Fruit fly (Drosophila melanogaster) whole organism, wandering third instar larva: ENCODE measurements around the gene Atac1.

Source experiments
- CG32264 ChIP-seq: fragments of 200-800 bp; sonication (Bioruptor generic); optimal IDR thresholded peaks from 2 replicates; lab custom pipeline; 2016; ENCODE audit warnings: missing biosample characterization, missing genetic modification characterization
- CG9705 ChIP-seq: fragments of 200-800 bp; sonication (Bioruptor generic); optimal IDR thresholded peaks from 2 replicates; lab custom pipeline; 2018; ENCODE audit warnings: missing biosample characterization, mild to moderate bottlenecking, missing genetic modification characterization
- CrebA ChIP-seq: fragments of 200-800 bp; sonication (Bioruptor generic); optimal IDR thresholded peaks from 2 replicates; lab custom pipeline; 2016; ENCODE audit warnings: missing biosample characterization, mild to moderate bottlenecking, missing genetic modification characterization, borderline replicate concordance
- Dfd ChIP-seq: fragments of >200 bp; optimal IDR thresholded peaks from 2 replicates; lab custom pipeline; 2017; ENCODE audit warnings: missing biosample characterization, missing genetic modification characterization
- Dif ChIP-seq: fragments of 200-275, 200-300 bp; sonication (Bioruptor generic); optimal IDR thresholded peaks from 2 replicates; lab custom pipeline; 2018; ENCODE audit warnings: missing biosample characterization, missing genetic modification characterization; ENCODE audit not compliant: partially characterized antibody
- GATAd ChIP-seq: sonication (Bioruptor generic); optimal IDR thresholded peaks from 2 replicates; lab custom pipeline; 2016; ENCODE audit warnings: missing biosample characterization, missing genetic modification characterization
- HLH106 ChIP-seq: fragments of 200-800 bp; optimal IDR thresholded peaks from 3 replicates; lab custom pipeline; 2019; ENCODE audit warnings: missing biosample characterization, mild to moderate bottlenecking, missing genetic modification characterization, moderate library complexity
- Hr78 ChIP-seq: fragments of >200 bp; optimal IDR thresholded peaks from 2 replicates; lab custom pipeline; 2017; ENCODE audit warnings: missing biosample characterization, missing genetic modification characterization
- Hr83 ChIP-seq: fragments of 200-300 bp; sonication (Bioruptor generic); optimal IDR thresholded peaks from 2 replicates; lab custom pipeline; 2016; ENCODE audit warnings: missing biosample characterization, mild to moderate bottlenecking, missing genetic modification characterization, moderate library complexity; ENCODE audit not compliant: poor library complexity, severe bottlenecking
- Jra ChIP-seq: sonication (Bioruptor generic); optimal IDR thresholded peaks from 2 replicates; lab custom pipeline; 2016; ENCODE audit warnings: missing biosample characterization, missing genetic modification characterization
- Mio ChIP-seq: sonication (Bioruptor generic); optimal IDR thresholded peaks from 2 replicates; lab custom pipeline; 2016; ENCODE audit warnings: missing biosample characterization, missing genetic modification characterization
- N ChIP-seq: fragments of >200 bp; optimal IDR thresholded peaks from 2 replicates; lab custom pipeline; 2018; ENCODE audit warnings: missing biosample characterization, missing external identifiers, missing genetic modification characterization
- OdsH ChIP-seq: fragments of 200-800 bp; sonication (Bioruptor generic); optimal IDR thresholded peaks from 2 replicates; lab custom pipeline; 2016; ENCODE audit warnings: missing biosample characterization, mild to moderate bottlenecking, missing genetic modification characterization
- Rel ChIP-seq, 2 experiments: fragments of 200-800 bp; sonication (Bioruptor generic) in 1 of 2; optimal IDR thresholded peaks; 2 replicates in 1 of 2; 3 replicates in 1 of 2; lab custom pipeline; 2016 to 2019; ENCODE audit warnings: mild to moderate bottlenecking in 2 of 2, missing biosample characterization in 2 of 2, missing genetic modification characterization in 2 of 2, moderate library complexity in 1 of 2
- Sp1 ChIP-seq: fragments of 200-800 bp; sonication (Bioruptor generic); optimal IDR thresholded peaks from 3 replicates; lab custom pipeline; 2019; ENCODE audit warnings: missing biosample characterization, mild to moderate bottlenecking, missing genetic modification characterization, moderate library complexity
- br ChIP-seq: fragments of 200-800 bp; sonication (Bioruptor generic); optimal IDR thresholded peaks from 2 replicates; lab custom pipeline; 2016; ENCODE audit warnings: missing biosample characterization, missing genetic modification characterization
- brk ChIP-seq: fragments of 200-800 bp; sonication (Bioruptor generic); optimal IDR thresholded peaks from 2 replicates; lab custom pipeline; 2016; ENCODE audit warnings: missing biosample characterization, mild to moderate bottlenecking, missing genetic modification characterization
- dl ChIP-seq, 2 experiments: fragments of 175-275, 200-275 bp in 1 of 2; fragments of 200-275 bp in 1 of 2; sonication (Bioruptor generic); optimal IDR thresholded peaks; lab custom pipeline; 2018; ENCODE audit warnings: mild to moderate bottlenecking in 2 of 2, missing biosample characterization in 2 of 2, missing genetic modification characterization in 2 of 2, moderate library complexity in 2 of 2; ENCODE audit not compliant: partially characterized antibody in 2 of 2, insufficient read depth in 1 of 2
- dmrt93B ChIP-seq: fragments of 200-800 bp; sonication (Bioruptor generic); optimal IDR thresholded peaks from 2 replicates; lab custom pipeline; 2018; ENCODE audit warnings: missing biosample characterization, mild to moderate bottlenecking, missing genetic modification characterization
- dsf ChIP-seq: sonication (Bioruptor generic); optimal IDR thresholded peaks from 2 replicates; lab custom pipeline; 2016; ENCODE audit warnings: missing biosample characterization, missing genetic modification characterization, borderline replicate concordance
- ey ChIP-seq: fragments of 200-800 bp; sonication (Bioruptor generic); optimal IDR thresholded peaks from 2 replicates; lab custom pipeline; 2016; ENCODE audit warnings: missing biosample characterization, missing genetic modification characterization
- foxo ChIP-seq, 2 experiments: fragments of 200-800 bp; sonication (Bioruptor generic); optimal IDR thresholded peaks; 2 replicates in 1 of 2; 3 replicates in 1 of 2; lab custom pipeline; 2016 to 2017; ENCODE audit warnings: missing biosample characterization in 2 of 2, missing genetic modification characterization in 2 of 2
- fru ChIP-seq: fragments of 200-800 bp; sonication (Bioruptor generic); optimal IDR thresholded peaks from 3 replicates; lab custom pipeline; 2016; ENCODE audit warnings: missing biosample characterization, mild to moderate bottlenecking, missing genetic modification characterization
- h ChIP-seq: fragments of 200-800 bp; sonication (Bioruptor generic); optimal IDR thresholded peaks from 3 replicates; lab custom pipeline; 2016; ENCODE audit warnings: missing biosample characterization, mild to moderate bottlenecking, missing genetic modification characterization
- jim ChIP-seq: fragments of 175-275, 200-325 bp; sonication (Bioruptor generic); optimal IDR thresholded peaks from 2 replicates; lab custom pipeline; 2016; ENCODE audit warnings: missing biosample characterization, mild to moderate bottlenecking, missing genetic modification characterization
- lola ChIP-seq: fragments of >200 bp; optimal IDR thresholded peaks from 2 replicates; lab custom pipeline; 2017; ENCODE audit warnings: missing biosample characterization, missing genetic modification characterization
- psq ChIP-seq: fragments of 200-800 bp; sonication (Bioruptor generic); optimal IDR thresholded peaks from 3 replicates; lab custom pipeline; 2017; ENCODE audit warnings: missing biosample characterization, mild to moderate bottlenecking, missing genetic modification characterization, moderate library complexity
- rgr ChIP-seq: fragments of 200-800 bp; sonication (Bioruptor generic); optimal IDR thresholded peaks from 3 replicates; lab custom pipeline; 2016; ENCODE audit warnings: missing biosample characterization, mild to moderate bottlenecking, missing genetic modification characterization
- sage ChIP-seq: fragments of 200-800 bp; sonication (Bioruptor generic); optimal IDR thresholded peaks from 2 replicates; lab custom pipeline; 2016; ENCODE audit warnings: missing biosample characterization, mild to moderate bottlenecking, missing genetic modification characterization
- sv ChIP-seq: fragments of 200-800 bp; sonication (Bioruptor generic); optimal IDR thresholded peaks from 3 replicates; lab custom pipeline; 2016; ENCODE audit warnings: missing biosample characterization, missing genetic modification characterization
- usp ChIP-seq: fragments of >200 bp; optimal IDR thresholded peaks from 2 replicates; lab custom pipeline; 2017; ENCODE audit warnings: missing biosample characterization, missing genetic modification characterization
- woc ChIP-seq: sonication (Bioruptor generic); optimal IDR thresholded peaks from 2 replicates; lab custom pipeline; 2016; ENCODE audit warnings: missing biosample characterization, mild to moderate bottlenecking, missing genetic modification characterization

The Atac1 gene

DNA sequence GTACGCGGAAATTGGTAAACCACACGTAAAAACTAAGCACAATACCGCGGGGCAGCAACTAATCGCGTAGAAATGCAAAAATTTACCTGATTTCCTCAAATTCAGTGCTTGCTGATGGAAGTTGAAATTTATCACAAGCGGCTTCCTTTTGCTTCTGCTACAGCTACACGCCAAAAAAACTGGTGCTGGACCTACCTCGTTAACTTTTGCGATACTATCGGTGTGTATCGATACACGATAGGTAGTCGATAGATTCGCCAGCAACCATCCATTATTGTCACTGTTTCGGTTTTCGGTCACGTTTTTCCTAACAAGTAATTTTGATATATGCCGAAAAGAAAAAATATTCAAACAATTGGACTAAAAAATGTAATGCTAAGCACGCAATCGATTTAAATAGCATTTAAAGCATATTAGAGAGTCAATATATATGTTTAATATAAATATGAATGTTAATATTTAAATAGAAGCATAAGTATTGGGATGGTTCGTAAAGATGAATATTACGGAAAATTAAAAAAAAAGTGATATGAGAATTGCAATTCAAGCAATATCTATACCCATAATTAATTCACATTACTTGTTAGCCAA, 7.4 kb upstream of the Atac1 start, which contains the start of gene Sumo:
Gene Sumo, minus strand, starts transcription at position 223 of the 591 bp plus-strand sequence.
- TF ChIP-seq Jra (GFP tag; lab: Kevin White, UChicago) (peak; percentile 62), CG32264 (GFP tag; lab: Kevin White, UChicago) (no peak), jim (GFP tag; lab: Kevin White, UChicago) (no peak), rgr (GFP tag; lab: Kevin White, UChicago) (peak; percentile 22), CG9705 (GFP tag; lab: Kevin White, UChicago) (no peak), OdsH (GFP tag; lab: Kevin White, UChicago) (no peak), Hr83 (GFP tag; lab: Kevin White, UChicago) (peak; percentile 94), brk (no peak), psq (GFP tag; lab: Kevin White, UChicago) (no peak), HLH106 (peak; percentile 11), dl (GFP tag; optimal IDR thresholded peaks at IDR 0.05; lab: Kevin White, UChicago; ENCODE audit: insufficient read depth in 1 of 2, partially characterized antibody in 2 of 2) (no peak), GATAd (GFP tag; lab: Kevin White, UChicago) (no peak), lola (GFP tag; lab: Kevin White, UChicago) (no peak), woc (peak; percentile 47), dsf (GFP tag; lab: Kevin White, UChicago) (no peak), br (GFP tag; lab: Kevin White, UChicago) (no peak), ey (no peak), Sp1 (GFP tag; lab: Kevin White, UChicago) (peak; percentile 21), Rel (GFP tag; optimal IDR thresholded peaks at IDR 0.05; lab: Kevin White, UChicago) (no peak), Rel (tag; optimal IDR thresholded peaks at IDR 0.05; lab: Kevin White, UChicago) (peak; percentile 13), foxo (GFP tag; optimal IDR thresholded peaks at IDR 0.05; lab: Kevin White, UChicago) (no peak), sv (GFP tag; lab: Kevin White, UChicago) (no peak), sage (GFP tag; lab: Kevin White, UChicago) (no peak), Dif (GFP tag; lab: Kevin White, UChicago) (no peak), dmrt93B (no peak), usp (GFP tag; lab: Kevin White, UChicago) (no peak), h (GFP tag; lab: Kevin White, UChicago) (no peak), N (GFP tag; lab: Kevin White, UChicago) (no peak), CrebA (GFP tag; lab: Kevin White, UChicago) (no peak), Dfd (no peak), Mio (no peak), fru (GFP tag; lab: Kevin White, UChicago) (no peak), Hr78 (no peak)

DNA sequence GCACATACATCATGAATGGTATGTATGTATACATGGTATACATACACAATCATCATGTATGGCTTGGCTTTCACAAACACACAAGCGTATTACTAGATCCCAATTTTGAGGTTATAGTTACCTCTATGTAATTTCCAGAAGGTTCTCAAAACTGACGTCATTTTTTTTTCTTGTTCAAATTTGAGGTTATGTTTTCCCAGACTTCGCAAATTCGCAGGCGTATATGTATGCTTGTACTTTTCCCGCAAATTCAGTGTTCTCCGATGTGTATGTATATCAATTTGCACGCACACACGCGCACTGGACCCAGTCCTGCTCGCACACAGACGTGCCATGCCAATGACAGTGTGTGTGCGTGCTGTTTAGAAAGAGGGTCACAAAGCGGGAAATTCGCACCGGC, 6.2 kb upstream of the Atac1 start:
- TF ChIP-seq N (GFP tag; lab: Kevin White, UChicago) (peak; percentile 31), jim (GFP tag; lab: Kevin White, UChicago) (no peak), Sp1 (GFP tag; lab: Kevin White, UChicago) (peak; percentile 17), dmrt93B (no peak), GATAd (GFP tag; lab: Kevin White, UChicago) (no peak), Dif (GFP tag; lab: Kevin White, UChicago) (no peak), woc (no peak), Jra (GFP tag; lab: Kevin White, UChicago) (no peak), h (GFP tag; lab: Kevin White, UChicago) (no peak), CG32264 (GFP tag; lab: Kevin White, UChicago) (no peak), lola (GFP tag; lab: Kevin White, UChicago) (no peak), brk (no peak), HLH106 (peak; percentile 3), dsf (GFP tag; lab: Kevin White, UChicago) (no peak), psq (GFP tag; lab: Kevin White, UChicago) (peak; percentile 11), Rel (GFP tag; optimal IDR thresholded peaks at IDR 0.05; lab: Kevin White, UChicago) (no peak), Rel (tag; optimal IDR thresholded peaks at IDR 0.05; lab: Kevin White, UChicago) (peak; percentile 37), Hr83 (GFP tag; lab: Kevin White, UChicago) (no peak), CrebA (GFP tag; lab: Kevin White, UChicago) (no peak)

- TF ChIP-seq HLH106 (no peak), Dfd (no peak), dl (GFP tag; optimal IDR thresholded peaks at IDR 0.05; lab: Kevin White, UChicago; ENCODE audit: insufficient read depth in 1 of 2, partially characterized antibody in 2 of 2) (no peak), CG9705 (GFP tag; lab: Kevin White, UChicago) (no peak), brk (no peak), h (GFP tag; lab: Kevin White, UChicago) (no peak), Mio (no peak)
- TF ChIP-seq, all 38 proteins: peak for 0
Observed at dm6 chr2L:6964632-6965031, 4.5 kb upstream of the Atac1 start.
